Worm (Caenorhabditis elegans) whole organism, young adult: ENCODE results near the gene Y62H9A.11.

Experiments
- B0261.1 ChIP-seq: sonication (generic microtip); optimal IDR thresholded peaks from 2 replicates; lab custom pipeline; 2016; ENCODE audit warnings: mild to moderate bottlenecking, missing genetic modification characterization, moderate library complexity, missing compliant biosample characterization
- C17E4.6 ChIP-seq: fragments of 200-800 bp; sonication (Bioruptor generic); IDR thresholded peaks from 2 replicates; pipeline ENCODE4 v1.3.6; 2022; ENCODE audit warnings: missing genetic modification reagents, missing genetic modification characterization, missing compliant biosample characterization
- F22D6.2 ChIP-seq: sonication (generic microtip); optimal IDR thresholded peaks from 2 replicates; lab custom pipeline; 2016; ENCODE audit warnings: mild to moderate bottlenecking, missing genetic modification characterization, missing compliant biosample characterization
- F23B12.7 ChIP-seq: sonication (generic microtip); optimal IDR thresholded peaks from 2 replicates; lab custom pipeline; 2017; ENCODE audit warnings: missing genetic modification characterization, mild to moderate bottlenecking, missing compliant biosample characterization, antibody characterized with exemption, moderate library complexity; ENCODE audit not compliant: insufficient read depth
- F33H1.4 ChIP-seq: fragments of 200-800 bp; sonication (Bioruptor generic); IDR thresholded peaks from 2 replicates; pipeline ENCODE4 v1.3.6; 2022; ENCODE audit warnings: missing genetic modification reagents, missing genetic modification characterization, missing compliant biosample characterization
- F39B2.1 ChIP-seq: fragments of 200-800 bp; sonication (Bioruptor generic); IDR thresholded peaks from 2 replicates; pipeline ENCODE4 v1.3.6; 2022; ENCODE audit warnings: missing genetic modification reagents, missing genetic modification characterization, missing compliant biosample characterization
- K11D2.4 ChIP-seq: fragments of 200-800 bp; sonication (Bioruptor generic); IDR thresholded peaks from 2 replicates; pipeline ENCODE4 v1.3.6; 2022; ENCODE audit warnings: missing genetic modification reagents, missing genetic modification characterization, missing compliant biosample characterization
- T07F8.4 ChIP-seq: sonication (generic microtip); optimal IDR thresholded peaks from 2 replicates; lab custom pipeline; 2016; ENCODE audit warnings: mild to moderate bottlenecking, missing genetic modification characterization, moderate library complexity, missing compliant biosample characterization
- T26A5.8 ChIP-seq: sonication (generic microtip); optimal IDR thresholded peaks from 2 replicates; lab custom pipeline; 2016; ENCODE audit warnings: missing genetic modification characterization, missing compliant biosample characterization
- Y53F4B.3 ChIP-seq: fragments of 200-800 bp; sonication (Bioruptor generic); IDR thresholded peaks from 2 replicates; pipeline ENCODE4 v1.3.6; 2022; ENCODE audit warnings: missing genetic modification reagents, missing genetic modification characterization, missing compliant biosample characterization
- Y56A3A.18 ChIP-seq: fragments of 200-800 bp; sonication (Bioruptor generic); IDR thresholded peaks from 2 replicates; pipeline ENCODE4 v1.3.6; 2022; ENCODE audit warnings: missing genetic modification reagents, missing genetic modification characterization, missing compliant biosample characterization
- Y95B8A.8 ChIP-seq: fragments of 200-800 bp; sonication (Bioruptor generic); IDR thresholded peaks from 2 replicates; pipeline ENCODE4 v1.3.6; 2022; ENCODE audit warnings: missing genetic modification reagents, missing genetic modification characterization, missing compliant biosample characterization
- aptf-2 ChIP-seq: fragments of 200-800 bp; sonication (Bioruptor generic); conservative IDR thresholded peaks from 2 replicates; pipeline ENCODE4 v1.3.6; 2022; ENCODE audit warnings: missing genetic modification reagents, missing genetic modification characterization, missing compliant biosample characterization
- atf-7 ChIP-seq: sonication (generic microtip); optimal IDR thresholded peaks from 2 replicates; lab custom pipeline; 2017; ENCODE audit warnings: mild to moderate bottlenecking, missing genetic modification characterization, missing compliant biosample characterization
- attf-6 ChIP-seq: fragments of 200-800 bp; sonication (Bioruptor generic); IDR thresholded peaks from 2 replicates; pipeline ENCODE4 v1.3.6; 2022; ENCODE audit warnings: missing genetic modification reagents, missing genetic modification characterization, missing compliant biosample characterization
- cebp-1 ChIP-seq, 2 experiments: fragments of 200-800 bp in 1 of 2; sonication (Bioruptor generic) in 1 of 2; sonication (generic microtip) in 1 of 2; IDR thresholded peaks in 1 of 2; optimal IDR thresholded peaks in 1 of 2; 2 replicates each; pipeline versions ENCODE4 v1.3.6 to Lab custom; 2017 to 2022; ENCODE audit warnings: missing compliant biosample characterization in 2 of 2, missing genetic modification characterization in 2 of 2, mild to moderate bottlenecking in 1 of 2, missing genetic modification reagents in 1 of 2, moderate library complexity in 1 of 2
- cebp-2 ChIP-seq: fragments of 200-800 bp; sonication (Bioruptor generic); IDR thresholded peaks from 2 replicates; pipeline ENCODE4 v1.3.6; 2022; ENCODE audit warnings: missing genetic modification characterization, missing compliant biosample characterization
- ceh-100 ChIP-seq: fragments of 200-800 bp; sonication (Bioruptor generic); IDR thresholded peaks from 2 replicates; pipeline ENCODE4 v1.3.6; 2022; ENCODE audit warnings: missing genetic modification reagents, missing genetic modification characterization, missing compliant biosample characterization
- ceh-27 ChIP-seq: fragments of 200-800 bp; sonication (Bioruptor generic); optimal IDR thresholded peaks from 2 replicates; lab custom pipeline; 2018; ENCODE audit warnings: mild to moderate bottlenecking, missing genetic modification characterization, moderate library complexity, missing compliant biosample characterization
- ceh-79 ChIP-seq: sonication (generic microtip); optimal IDR thresholded peaks from 2 replicates; lab custom pipeline; 2017; ENCODE audit warnings: mild to moderate bottlenecking, missing genetic modification characterization, missing compliant biosample characterization
- ceh-91 ChIP-seq: fragments of 200-800 bp; sonication (Bioruptor generic); IDR thresholded peaks from 2 replicates; pipeline ENCODE4 v1.3.6; 2022; ENCODE audit warnings: missing genetic modification reagents, missing genetic modification characterization, missing compliant biosample characterization
- die-1 ChIP-seq: sonication (generic microtip); optimal IDR thresholded peaks from 2 replicates; lab custom pipeline; 2016; ENCODE audit warnings: missing genotype, mild to moderate bottlenecking, missing genetic modification characterization, missing compliant biosample characterization
- dpff-1 ChIP-seq: sonication (generic microtip); optimal IDR thresholded peaks from 2 replicates; lab custom pipeline; 2017; ENCODE audit warnings: mild to moderate bottlenecking, missing genetic modification characterization, missing compliant biosample characterization
- efl-1 ChIP-seq: fragments of 150-350 bp; optimal IDR thresholded peaks from 2 replicates; lab custom pipeline; 2014; ENCODE audit warnings: missing biosample characterization, missing genetic modification reagents, missing genetic modification characterization
- egl-44 ChIP-seq: fragments of 200-800 bp; sonication (Bioruptor generic); IDR thresholded peaks from 2 replicates; pipeline ENCODE4 v1.3.6; 2022; ENCODE audit warnings: missing genetic modification reagents, missing genetic modification characterization, missing compliant biosample characterization
- ets-4 ChIP-seq: fragments of 200-800 bp; sonication (Bioruptor generic); optimal IDR thresholded peaks from 2 replicates; lab custom pipeline; 2018; ENCODE audit warnings: mild to moderate bottlenecking, missing genetic modification characterization, missing compliant biosample characterization
- fkh-3 ChIP-seq: sonication (generic microtip); optimal IDR thresholded peaks from 2 replicates; lab custom pipeline; 2016; ENCODE audit warnings: mild to moderate bottlenecking, missing genetic modification characterization, missing compliant biosample characterization
- gei-17 ChIP-seq: fragments of 200-800 bp; sonication (Bioruptor generic); optimal IDR thresholded peaks from 2 replicates; lab custom pipeline; 2018; ENCODE audit warnings: mild to moderate bottlenecking, missing genetic modification characterization, missing compliant biosample characterization
- hlh-12 ChIP-seq: sonication (generic microtip); optimal IDR thresholded peaks from 2 replicates; lab custom pipeline; 2016; ENCODE audit warnings: missing genetic modification characterization, missing compliant biosample characterization
- hmg-20 ChIP-seq: fragments of 200-800 bp; sonication (Bioruptor generic); IDR thresholded peaks from 2 replicates; pipeline ENCODE4 v1.3.6; 2022; ENCODE audit warnings: missing genetic modification reagents, missing genetic modification characterization, missing compliant biosample characterization
- let-526 ChIP-seq: fragments of 200-800 bp; sonication (Bioruptor generic); IDR thresholded peaks from 2 replicates; pipeline ENCODE4 v1.3.6; 2022; ENCODE audit warnings: missing genetic modification reagents, missing genetic modification characterization, missing compliant biosample characterization
- lin-26 ChIP-seq: fragments of 200-800 bp; sonication (Bioruptor generic); IDR thresholded peaks from 2 replicates; pipeline ENCODE4 v1.3.6; 2022; ENCODE audit warnings: missing genetic modification reagents, missing genetic modification characterization, missing compliant biosample characterization
- lin-40 ChIP-seq: sonication (generic microtip); optimal IDR thresholded peaks from 2 replicates; lab custom pipeline; 2016; ENCODE audit warnings: missing genetic modification characterization, mild to moderate bottlenecking, missing compliant biosample characterization, missing genotype, missing genetic modification reagents
- lin-54 ChIP-seq: fragments of 200-800 bp; sonication (Bioruptor generic); optimal IDR thresholded peaks from 2 replicates; lab custom pipeline; 2018; ENCODE audit warnings: mild to moderate bottlenecking, missing genetic modification characterization, missing compliant biosample characterization
- lir-1 ChIP-seq: fragments of 200-800 bp; sonication (Bioruptor generic); conservative IDR thresholded peaks from 2 replicates; pipeline ENCODE4 v1.3.6; 2022; ENCODE audit warnings: missing genetic modification reagents, missing genetic modification characterization, missing compliant biosample characterization
- madf-3 ChIP-seq: fragments of 200-800 bp; sonication (Bioruptor generic); IDR thresholded peaks from 2 replicates; pipeline ENCODE4 v1.3.6; 2022; ENCODE audit warnings: missing genetic modification reagents, missing genetic modification characterization, missing compliant biosample characterization
- nhr-120 ChIP-seq: fragments of 200-800 bp; sonication (Bioruptor generic); IDR thresholded peaks from 2 replicates; pipeline ENCODE4 v1.3.6; 2022; ENCODE audit warnings: missing genetic modification characterization, missing compliant biosample characterization
- nhr-179 ChIP-seq: sonication (generic microtip); optimal IDR thresholded peaks from 2 replicates; lab custom pipeline; 2016; ENCODE audit warnings: mild to moderate bottlenecking, missing genetic modification characterization, missing compliant biosample characterization
- nhr-80 ChIP-seq: sonication (generic microtip); optimal IDR thresholded peaks from 2 replicates; lab custom pipeline; 2016; ENCODE audit warnings: missing genetic modification characterization, missing compliant biosample characterization
- rec-8 ChIP-seq, 2 experiments: sonication (generic microtip); optimal IDR thresholded peaks; 2 replicates each; lab custom pipeline; 2016; ENCODE audit warnings: mild to moderate bottlenecking in 2 of 2, missing genetic modification characterization in 2 of 2, missing genetic modification reagents in 2 of 2, missing genotype in 2 of 2, missing biosample characterization in 1 of 2, missing compliant biosample characterization in 1 of 2, moderate library complexity in 1 of 2
- sdz-38 ChIP-seq: sonication (generic microtip); optimal IDR thresholded peaks from 2 replicates; lab custom pipeline; 2016; ENCODE audit warnings: missing genotype, missing genetic modification characterization, missing compliant biosample characterization
- sea-2 ChIP-seq: fragments of 200-800 bp; sonication (Bioruptor generic); IDR thresholded peaks from 2 replicates; pipeline ENCODE4 v1.3.6; 2022; ENCODE audit warnings: missing genetic modification characterization, missing compliant biosample characterization
- snpc-4 ChIP-seq, 5 experiments: fragments of 150-350 bp in 1 of 5; sonication (generic microtip) in 4 of 5; optimal IDR thresholded peaks; 2 replicates each; lab custom pipeline; 2014 to 2018; ENCODE audit warnings: missing genetic modification characterization in 5 of 5, missing biosample characterization in 3 of 5, antibody characterized with exemption in 2 of 5, mild to moderate bottlenecking in 2 of 5, missing compliant biosample characterization in 2 of 5, missing genotype in 2 of 5, moderate library complexity in 2 of 5, missing genetic modification reagents in 1 of 5
- tlf-1 ChIP-seq: fragments of 200-800 bp; sonication (Bioruptor generic); optimal IDR thresholded peaks from 2 replicates; lab custom pipeline; 2018; ENCODE audit warnings: mild to moderate bottlenecking, missing genetic modification characterization, missing compliant biosample characterization
- unc-130 ChIP-seq: sonication (generic microtip); optimal IDR thresholded peaks from 2 replicates; lab custom pipeline; 2016; ENCODE audit warnings: missing genetic modification reagents, missing genetic modification characterization, missing compliant biosample characterization
- unc-62 ChIP-seq: fragments of 150-350 bp; optimal IDR thresholded peaks from 2 replicates; lab custom pipeline; 2014; ENCODE audit warnings: missing biosample characterization, missing genetic modification reagents, missing genetic modification characterization
- ztf-18 ChIP-seq: sonication (generic microtip); optimal IDR thresholded peaks from 2 replicates; lab custom pipeline; 2016; ENCODE audit warnings: missing genotype, mild to moderate bottlenecking, missing genetic modification characterization, missing compliant biosample characterization
- ztf-26 ChIP-seq: sonication (generic microtip); optimal IDR thresholded peaks from 2 replicates; lab custom pipeline; 2017; ENCODE audit warnings: missing genetic modification characterization, missing compliant biosample characterization
- ztf-3 ChIP-seq: fragments of 200-800 bp; sonication (Bioruptor generic); optimal IDR thresholded peaks from 2 replicates; lab custom pipeline; 2018; ENCODE audit warnings: mild to moderate bottlenecking, missing genetic modification characterization, missing compliant biosample characterization

Y62H9A.11 gene

ce11 chrX:11924158-11924557, 17.0 kb upstream of the Y62H9A.11 start, which contains the start of gene F55G7.1:
F55G7.1 (plus strand) TSS chrX:11924433.
- TF ChIP-seq attf-6 (GFP tag; lab: Robert Waterston, UW) (no peak), madf-3 (GFP tag; lab: Robert Waterston, UW) (no peak), T07F8.4 (tag; lab: Kevin White, UChicago) (no peak), F39B2.1 (GFP tag; lab: Robert Waterston, UW) (no peak), die-1 (tag; lab: Kevin White, UChicago) (no peak), lin-26 (GFP tag; lab: Robert Waterston, UW) (no peak), lir-1 (GFP tag; lab: Robert Waterston, UW) (no peak), F22D6.2 (no peak), Y53F4B.3 (GFP tag; lab: Robert Waterston, UW) (no peak), dpff-1 (no peak), let-526 (GFP tag; lab: Robert Waterston, UW) (no peak), sdz-38 (tag; lab: Kevin White, UChicago) (no peak), ceh-79 (tag; lab: Kevin White, UChicago) (no peak), snpc-4 (GFP tag; optimal IDR thresholded peaks at IDR 0.05; lab: Kevin White, UChicago) (no peak), snpc-4 (tag; optimal IDR thresholded peaks at IDR 0.05; lab: Kevin White, UChicago) (peak in 2 of 4 experiments; percentile 19 to 82), C17E4.6 (GFP tag; lab: Robert Waterston, UW) (no peak), hlh-12 (no peak), ztf-18 (no peak), B0261.1 (peak; percentile 28), rec-8 (tag; optimal IDR thresholded peaks at IDR 0.05; lab: Kevin White, UChicago) (no peak), lin-40 (tag; lab: Kevin White, UChicago) (peak; percentile 83), cebp-2 (GFP tag; lab: Robert Waterston, UW) (no peak), gei-17 (GFP tag; lab: Kevin White, UChicago) (peak; percentile 92), F23B12.7 (peak; percentile 21), egl-44 (GFP tag; lab: Robert Waterston, UW) (no peak), T26A5.8 (no peak), lin-54 (GFP tag; lab: Kevin White, UChicago) (no peak), fkh-3 (tag; lab: Kevin White, UChicago) (no peak), nhr-80 (tag; lab: Kevin White, UChicago) (peak; percentile 46), Y95B8A.8 (GFP tag; lab: Robert Waterston, UW) (no peak), ceh-100 (GFP tag; lab: Robert Waterston, UW) (no peak), atf-7 (no peak), unc-130 (GFP tag; lab: Kevin White, UChicago) (no peak), nhr-179 (tag; lab: Kevin White, UChicago) (no peak), ceh-27 (peak; percentile 60), unc-62 (GFP tag; lab: Kevin White, UChicago) (no peak), tlf-1 (no peak), aptf-2 (GFP tag; lab: Robert Waterston, UW) (no peak), ztf-3 (no peak), nhr-120 (GFP tag; lab: Robert Waterston, UW) (no peak), cebp-1 (GFP tag; IDR thresholded peaks at IDR 0.05; lab: Robert Waterston, UW) (no peak), cebp-1 (tag; optimal IDR thresholded peaks at IDR 0.05; lab: Kevin White, UChicago) (no peak), K11D2.4 (GFP tag; lab: Robert Waterston, UW) (peak; percentile 56; the same call in 1 of the 2 replicates), F33H1.4 (GFP tag; lab: Robert Waterston, UW) (no peak), ceh-91 (GFP tag; lab: Robert Waterston, UW) (no peak), sea-2 (GFP tag; lab: Robert Waterston, UW) (no peak), hmg-20 (GFP tag; lab: Robert Waterston, UW) (peak; percentile 18; the same call in 1 of the 2 replicates), efl-1 (GFP tag; lab: Kevin White, UChicago) (no peak), Y56A3A.18 (peak; percentile 63; the same call in 1 of the 2 replicates), ets-4 (no peak), ztf-26 (tag; lab: Kevin White, UChicago) (peak; percentile 71)
